Worm (Caenorhabditis elegans): ENCODE measurements around the gene T05D4.2.

DNA sequence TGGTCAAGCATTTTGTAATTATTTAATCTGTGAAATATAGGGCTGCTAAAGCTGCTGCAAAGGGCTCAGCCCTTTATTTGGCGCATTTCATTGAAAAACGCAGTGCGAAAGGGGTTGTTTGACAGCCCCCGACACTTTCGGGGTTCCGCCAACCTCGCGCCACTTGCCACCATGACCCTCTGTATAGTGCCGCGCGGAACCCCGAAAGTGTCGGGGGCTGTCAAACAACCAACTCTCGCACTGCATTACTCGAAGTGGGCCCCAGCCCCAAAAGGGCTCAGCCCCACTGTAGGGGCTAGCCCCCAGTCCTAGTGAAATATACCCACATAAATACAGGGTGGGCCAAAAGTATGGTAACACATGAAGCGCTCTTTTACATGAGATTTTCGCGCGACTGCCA, 37.4 kb upstream of the T05D4.2 start:
- TF ChIP-seq sea-2 (GFP tag; optimal IDR thresholded peaks at IDR 0.05) (no peak), ama-1 (optimal IDR thresholded peaks at IDR 0.05) (no peak), lin-39 (tag; optimal IDR thresholded peaks at IDR 0.05) (no peak), egl-5 (tag; optimal IDR thresholded peaks at IDR 0.05) (no peak), ztf-11 (tag; optimal IDR thresholded peaks at IDR 0.05) (no peak), aly-2 (tag; optimal IDR thresholded peaks at IDR 0.05) (no peak), nhr-237 (tag; optimal IDR thresholded peaks at IDR 0.05) (no peak), unc-62 (GFP tag; optimal IDR thresholded peaks at IDR 0.05) (no peak), elt-3 (tag; optimal IDR thresholded peaks at IDR 0.05) (no peak), R02D3.7 (tag; optimal IDR thresholded peaks at IDR 0.05) (no peak), unc-39 (tag; optimal IDR thresholded peaks at IDR 0.05) (no peak)

Data from whole organism, L3 larva.